Worm (Caenorhabditis elegans) whole organism, dauer: ENCODE results near the gene col-142.

Experiments
- unc-62 ChIP-seq: sonication (generic microtip); optimal IDR thresholded peaks from 2 replicates; lab custom pipeline; 2017; ENCODE audit warnings: missing biosample characterization, missing genetic modification reagents, missing genetic modification characterization

col-142 gene

ce11 chrV:6813862-6814261, 17.1 kb upstream of the col-142 start:
- TF ChIP-seq unc-62 (GFP tag; lab: Kevin White, UChicago): no peak

ce11 chrV:6817184-6817583, 13.8 kb upstream of the col-142 start, which contains the start of gene dmsr-14:
Gene dmsr-14, minus strand, starts transcription at chrV:6817284.
- no peak for TF ChIP-seq unc-62 (GFP tag; lab: Kevin White, UChicago)

- no peak for TF ChIP-seq unc-62 (GFP tag; lab: Kevin White, UChicago)
Measured at ce11 chrV:6819812-6820211, 11.2 kb upstream of the col-142 start, which contains the start of gene dmsr-13. Gene dmsr-13, minus strand, starts transcription at chrV:6819912.

ce11 chrV:6821509-6821908, 9.5 kb upstream of the col-142 start, which contains the start of gene T15B7.8:
Gene T15B7.8, plus strand, starts transcription at chrV:6821809.
- TF ChIP-seq unc-62 (GFP tag; lab: Kevin White, UChicago): no peak

- no peak for TF ChIP-seq unc-62 (GFP tag; lab: Kevin White, UChicago)
Measured at ce11 chrV:6823432-6823831, 7.5 kb upstream of the col-142 start.

ce11 chrV:6828786-6829185, 2.2 kb upstream of the col-142 start, which contains the start of gene dmsr-15:
Gene dmsr-15, minus strand, starts transcription at chrV:6828886.
- TF ChIP-seq unc-62 (GFP tag; lab: Kevin White, UChicago): no peak

- no peak for TF ChIP-seq unc-62 (GFP tag; lab: Kevin White, UChicago)
Measured at ce11 chrV:6829404-6829803, 1.6 kb upstream of the col-142 start, which contains the start of gene col-141. Gene col-141, plus strand, starts transcription at chrV:6829704.

ce11 chrV:6830075-6830474, 902 bp upstream of the col-142 start:
- TF ChIP-seq unc-62 (GFP tag; lab: Kevin White, UChicago): no peak

- TF ChIP-seq unc-62 (GFP tag; lab: Kevin White, UChicago): no peak
Measured at ce11 chrV:6831539-6831938, 562 bp downstream of the col-142 start.

ce11 chrV:6835242-6835641, 4.3 kb downstream of the col-142 start, which contains the start of the genes T15B7.14 and col-143:
Gene T15B7.14, minus strand, starts transcription at chrV:6835342.
Gene col-143, plus strand, starts transcription at chrV:6835635.
- TF ChIP-seq unc-62 (GFP tag; lab: Kevin White, UChicago): no peak

ce11 chrV:6836036-6836435, 5.1 kb downstream of the col-142 start:
- TF ChIP-seq unc-62 (GFP tag; lab: Kevin White, UChicago): no peak

ce11 chrV:6838599-6838998, 7.6 kb downstream of the col-142 start, which contains the start of gene T15B7.15:
Gene T15B7.15, minus strand, starts transcription at chrV:6838665.
- no peak for TF ChIP-seq unc-62 (GFP tag; lab: Kevin White, UChicago)

ce11 chrV:6839008-6839407, 8.0 kb downstream of the col-142 start, which contains the start of gene hpo-8:
Gene hpo-8, plus strand, starts transcription at chrV:6839289.
- TF ChIP-seq unc-62 (GFP tag; lab: Kevin White, UChicago): no peak

ce11 chrV:6842437-6842836, 11.5 kb downstream of the col-142 start, which contains the start of gene T15B7.1:
Gene T15B7.1, plus strand, starts transcription at chrV:6842737.
- TF ChIP-seq unc-62 (GFP tag; lab: Kevin White, UChicago): no peak

ce11 chrV:6846507-6846906, 15.5 kb downstream of the col-142 start, which contains the start of gene lgc-54:
Gene lgc-54, minus strand, starts transcription at chrV:6846607.
- no peak for TF ChIP-seq unc-62 (GFP tag; lab: Kevin White, UChicago)

- TF ChIP-seq unc-62 (GFP tag; lab: Kevin White, UChicago): no peak
Measured at ce11 chrV:6854711-6855110, 23.7 kb downstream of the col-142 start, which contains the start of gene gpa-10. Gene gpa-10, minus strand, starts transcription at chrV:6854811.

- no peak for TF ChIP-seq unc-62 (GFP tag; lab: Kevin White, UChicago)
Measured at ce11 chrV:6870004-6870403, 39.0 kb downstream of the col-142 start, which contains the start of gene frpr-18. Gene frpr-18, plus strand, starts transcription at chrV:6870304.
